Worm (Caenorhabditis elegans) whole organism, L1 larva: ENCODE data around the gene spl-3.
A peak's percentile ranks its signal among the peaks of the same experiment; 100 is the strongest.

Experiments used
- C04F5.9 ChIP-seq: sonication (generic microtip); optimal IDR thresholded peaks from 2 replicates; lab custom pipeline; 2016; ENCODE audit warnings: missing genetic modification characterization, missing compliant biosample characterization
- C16A3.4 ChIP-seq: fragments of 150-350 bp; optimal IDR thresholded peaks from 2 replicates; lab custom pipeline; 2014; ENCODE audit warnings: missing biosample characterization, missing genetic modification characterization
- F16B12.6 ChIP-seq: fragments of 150-350 bp; optimal IDR thresholded peaks from 2 replicates; lab custom pipeline; 2014; ENCODE audit warnings: missing biosample characterization, missing genetic modification characterization
- ama-1 ChIP-seq: fragments of 150-350 bp; optimal IDR thresholded peaks from 2 replicates; lab custom pipeline; 2014
- blmp-1 ChIP-seq: fragments of 150-350 bp; optimal IDR thresholded peaks from 2 replicates; lab custom pipeline; 2014; ENCODE audit warnings: missing biosample characterization, missing genetic modification characterization
- ceh-63 ChIP-seq: fragments of 200-800 bp; sonication (Bioruptor generic); optimal IDR thresholded peaks from 2 replicates; lab custom pipeline; 2018; ENCODE audit warnings: mild to moderate bottlenecking, missing genetic modification characterization, missing compliant biosample characterization
- ceh-82 ChIP-seq, 3 experiments: fragments of 150-350 bp in 1 of 3; sonication (generic microtip) in 2 of 3; optimal IDR thresholded peaks; 2 replicates each; lab custom pipeline; 2014 to 2017; ENCODE audit warnings: missing biosample characterization in 3 of 3, missing genetic modification characterization in 3 of 3
- dsc-1 ChIP-seq: sonication (generic microtip); optimal IDR thresholded peaks from 2 replicates; lab custom pipeline; 2016; ENCODE audit warnings: mild to moderate bottlenecking, missing genetic modification characterization, missing compliant biosample characterization
- elt-3 ChIP-seq, 6 experiments: fragments of 150-350 bp in 1 of 6; sonication (generic microtip); optimal IDR thresholded peaks; 2 replicates each; lab custom pipeline; 2017 to 2018; ENCODE audit warnings: missing biosample characterization in 6 of 6, missing genetic modification characterization in 6 of 6, inconsistent platforms in 1 of 6
- ets-5 ChIP-seq: fragments of 200-800 bp; sonication (Bioruptor generic); IDR thresholded peaks from 2 replicates; pipeline ENCODE4 v1.3.6; 2022; ENCODE audit warnings: missing genetic modification characterization, missing compliant biosample characterization
- fkh-4 ChIP-seq: sonication (generic microtip); optimal IDR thresholded peaks from 2 replicates; lab custom pipeline; 2016; ENCODE audit warnings: missing compliant biosample characterization, missing genetic modification characterization, borderline replicate concordance
- fos-1 ChIP-seq: fragments of 150-350 bp; optimal IDR thresholded peaks from 2 replicates; lab custom pipeline; 2014; ENCODE audit warnings: missing biosample characterization, missing genetic modification characterization
- grh-1 ChIP-seq: fragments of 200-800 bp; sonication (Bioruptor generic); IDR thresholded peaks from 2 replicates; pipeline ENCODE4 v1.3.6; 2022; ENCODE audit warnings: missing genetic modification reagents, missing genetic modification characterization, missing compliant biosample characterization
- hlh-17 ChIP-seq: fragments of 200-800 bp; sonication (Bioruptor generic); optimal IDR thresholded peaks from 2 replicates; lab custom pipeline; 2018; ENCODE audit warnings: missing genetic modification characterization, mild to moderate bottlenecking, missing compliant biosample characterization, moderate library complexity, borderline replicate concordance
- hlh-4 ChIP-seq: sonication (generic microtip); optimal IDR thresholded peaks from 2 replicates; lab custom pipeline; 2016; ENCODE audit warnings: mild to moderate bottlenecking, missing genetic modification characterization, missing compliant biosample characterization
- irx-1 ChIP-seq: sonication (generic microtip); optimal IDR thresholded peaks from 2 replicates; lab custom pipeline; 2016; ENCODE audit warnings: missing genetic modification characterization, missing compliant biosample characterization
- lin-13 ChIP-seq: fragments of 150-350 bp; optimal IDR thresholded peaks from 2 replicates; lab custom pipeline; 2014; ENCODE audit warnings: missing biosample characterization, missing genetic modification reagents, missing genetic modification characterization
- lin-14 ChIP-seq: fragments of 200-800 bp; sonication (Bioruptor generic); optimal IDR thresholded peaks from 2 replicates; lab custom pipeline; 2018; ENCODE audit warnings: mild to moderate bottlenecking, missing genetic modification characterization, moderate library complexity, missing compliant biosample characterization
- lin-35 ChIP-seq, 2 experiments: fragments of 150-350 bp; optimal IDR thresholded peaks; 2 replicates each; lab custom pipeline; 2014; ENCODE audit warnings: missing biosample characterization in 2 of 2, missing genetic modification characterization in 2 of 2, missing genetic modification reagents in 2 of 2
- lin-39 ChIP-seq: fragments of 150-350 bp; optimal IDR thresholded peaks from 2 replicates; lab custom pipeline; 2014; ENCODE audit warnings: missing biosample characterization, missing genetic modification reagents, missing genetic modification characterization
- mab-9 ChIP-seq: fragments of 200-800 bp; sonication (Bioruptor generic); IDR thresholded peaks from 2 replicates; pipeline ENCODE4 v1.3.6; 2022; ENCODE audit warnings: missing genetic modification reagents, missing genetic modification characterization, missing compliant biosample characterization
- mdl-1 ChIP-seq, 2 experiments: fragments of 150-350 bp; optimal IDR thresholded peaks; 2 replicates each; lab custom pipeline; 2014 to 2017; ENCODE audit warnings: missing biosample characterization in 2 of 2, missing genetic modification characterization in 2 of 2, inconsistent platforms in 1 of 2
- mef-2 ChIP-seq: fragments of 150-350 bp; optimal IDR thresholded peaks from 2 replicates; lab custom pipeline; 2014; ENCODE audit warnings: missing biosample characterization, missing genetic modification characterization
- mep-1 ChIP-seq: fragments of 150-350 bp; optimal IDR thresholded peaks from 2 replicates; lab custom pipeline; 2014; ENCODE audit warnings: missing biosample characterization, missing genetic modification characterization
- nhr-11 ChIP-seq: fragments of 150-350 bp; optimal IDR thresholded peaks from 2 replicates; lab custom pipeline; 2014; ENCODE audit warnings: missing biosample characterization, missing genetic modification characterization
- nhr-12 ChIP-seq: sonication (generic microtip); optimal IDR thresholded peaks from 2 replicates; lab custom pipeline; 2017; ENCODE audit warnings: missing biosample characterization, missing genetic modification characterization
- nhr-20 ChIP-seq: sonication (generic microtip); optimal IDR thresholded peaks from 2 replicates; lab custom pipeline; 2016; ENCODE audit warnings: mild to moderate bottlenecking, missing genetic modification characterization, missing compliant biosample characterization
- nhr-28 ChIP-seq: fragments of 150-350 bp; optimal IDR thresholded peaks from 2 replicates; lab custom pipeline; 2014; ENCODE audit warnings: missing biosample characterization, missing genetic modification characterization
- nhr-47 ChIP-seq: sonication (generic microtip); optimal IDR thresholded peaks from 2 replicates; lab custom pipeline; 2016; ENCODE audit warnings: mild to moderate bottlenecking, missing genetic modification characterization, moderate library complexity, missing compliant biosample characterization
- nhr-76 ChIP-seq: sonication (generic microtip); optimal IDR thresholded peaks from 2 replicates; lab custom pipeline; 2017; ENCODE audit warnings: missing biosample characterization, missing genetic modification characterization
- nhr-77 ChIP-seq: fragments of 150-350 bp; optimal IDR thresholded peaks from 2 replicates; lab custom pipeline; 2014; ENCODE audit warnings: missing biosample characterization, missing genetic modification characterization
- nhr-85 ChIP-seq: sonication (generic microtip); peaks from one replicate; lab custom pipeline; 2016; ENCODE audit warnings: missing genetic modification characterization, inconsistent platforms, missing compliant biosample characterization
- pqm-1 ChIP-seq: sonication (generic microtip); optimal IDR thresholded peaks from 3 replicates; lab custom pipeline; 2017; ENCODE audit warnings: missing biosample characterization, missing genetic modification characterization
- rnt-1 ChIP-seq: sonication (generic microtip); optimal IDR thresholded peaks from 2 replicates; lab custom pipeline; 2016; ENCODE audit warnings: mild to moderate bottlenecking, missing genetic modification characterization, moderate library complexity, missing compliant biosample characterization
- skn-1 ChIP-seq: fragments of 150-350 bp; optimal IDR thresholded peaks from 2 replicates; lab custom pipeline; 2014; ENCODE audit warnings: missing biosample characterization, missing genetic modification characterization
- snu-23 ChIP-seq: sonication (generic microtip); optimal IDR thresholded peaks from 2 replicates; lab custom pipeline; 2016; ENCODE audit warnings: missing genetic modification characterization, missing compliant biosample characterization
- sox-4 ChIP-seq: sonication (generic microtip); optimal IDR thresholded peaks from 2 replicates; lab custom pipeline; 2016; ENCODE audit warnings: missing genetic modification characterization, missing compliant biosample characterization
- sptf-1 ChIP-seq: fragments of 150-350 bp; optimal IDR thresholded peaks from 2 replicates; lab custom pipeline; 2014; ENCODE audit warnings: missing biosample characterization, missing genetic modification characterization
- sup-37 ChIP-seq: fragments of 200-800 bp; sonication (Bioruptor generic); optimal IDR thresholded peaks from 2 replicates; lab custom pipeline; 2018; ENCODE audit warnings: mild to moderate bottlenecking, missing genetic modification characterization, missing compliant biosample characterization
- swsn-7 ChIP-seq: sonication (generic microtip); optimal IDR thresholded peaks from 2 replicates; lab custom pipeline; 2016; ENCODE audit warnings: missing genetic modification characterization, missing compliant biosample characterization
- tbx-2 ChIP-seq: sonication (generic microtip); optimal IDR thresholded peaks from 2 replicates; lab custom pipeline; 2016; ENCODE audit warnings: missing genetic modification characterization, missing compliant biosample characterization
- unc-130 ChIP-seq: fragments of 150-350 bp; optimal IDR thresholded peaks from 2 replicates; lab custom pipeline; 2017; ENCODE audit warnings: missing biosample characterization, missing genetic modification characterization, inconsistent platforms
- unc-30 ChIP-seq: sonication (generic microtip); optimal IDR thresholded peaks from 2 replicates; lab custom pipeline; 2017; ENCODE audit warnings: missing biosample characterization, missing genetic modification characterization
- vab-15 ChIP-seq: sonication (generic microtip); optimal IDR thresholded peaks from 2 replicates; lab custom pipeline; 2017; ENCODE audit warnings: missing genotype, mild to moderate bottlenecking, missing genetic modification characterization, missing compliant biosample characterization
- xbp-1 ChIP-seq: sonication (generic microtip); optimal IDR thresholded peaks from 2 replicates; lab custom pipeline; 2016; ENCODE audit warnings: missing genetic modification characterization, missing compliant biosample characterization

Gene spl-3

DNA sequence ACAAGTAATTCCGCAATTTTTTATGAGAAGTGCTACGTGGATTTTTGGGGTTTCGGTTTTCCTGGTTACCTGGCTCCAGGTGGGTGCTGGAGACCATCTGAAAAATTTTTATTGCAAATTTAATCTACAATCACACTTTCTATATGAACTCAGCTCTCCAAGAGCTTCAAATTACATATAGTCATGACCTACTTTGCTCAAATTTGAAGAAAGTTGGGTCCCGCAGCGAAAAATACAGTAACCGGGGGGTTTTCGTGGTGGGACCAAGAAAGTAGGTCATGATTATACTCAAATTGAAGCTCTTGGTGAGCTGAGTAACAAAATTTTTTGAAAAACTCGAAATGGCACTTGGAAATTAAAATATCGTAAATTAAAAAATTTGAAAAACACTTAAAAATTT lies 32.5 kb upstream of the spl-3 start, which contains the start of gene ets-8:
ets-8 (minus strand) TSS at position 101 of the 400 bp plus-strand sequence.
- TF ChIP-seq vab-15 (tag; lab: Kevin White, UChicago) (no peak), dsc-1 (tag; lab: Kevin White, UChicago) (no peak), snu-23 (GFP tag; lab: Kevin White, UChicago) (no peak), nhr-28 (no peak), lin-35 (GFP tag; optimal IDR thresholded peaks at IDR 0.05; lab: Kevin White, UChicago) (no peak), grh-1 (no peak)

DNA sequence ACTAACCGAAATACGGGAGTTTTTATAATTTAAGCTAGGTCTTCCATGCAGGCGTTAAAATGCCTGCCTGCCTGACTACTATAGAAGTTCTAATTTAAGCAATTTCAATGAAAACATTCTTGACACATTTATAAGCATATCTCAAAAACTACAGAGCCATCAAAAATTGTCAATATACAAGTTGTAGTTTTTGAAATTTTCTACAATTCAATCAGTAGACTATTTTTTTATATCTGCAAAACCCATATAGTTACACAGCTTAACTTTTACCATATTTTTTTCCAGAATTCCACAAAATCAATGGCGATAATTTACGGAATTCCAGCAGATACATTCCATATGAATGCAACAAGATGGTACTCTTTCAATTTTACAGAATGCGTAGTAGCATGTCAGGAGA lies 29.7 kb upstream of the spl-3 start, which contains the start of gene C50A2.7:
C50A2.7 (plus strand) TSS at position 301 of the 400 bp plus-strand sequence.
- no peak for TF ChIP-seq pqm-1
- TF ChIP-seq nhr-77 (tag; lab: Kevin White, UChicago), result no peak
- no peak for TF ChIP-seq rnt-1
- TF ChIP-seq, all 84 proteins: peak for 0

DNA sequence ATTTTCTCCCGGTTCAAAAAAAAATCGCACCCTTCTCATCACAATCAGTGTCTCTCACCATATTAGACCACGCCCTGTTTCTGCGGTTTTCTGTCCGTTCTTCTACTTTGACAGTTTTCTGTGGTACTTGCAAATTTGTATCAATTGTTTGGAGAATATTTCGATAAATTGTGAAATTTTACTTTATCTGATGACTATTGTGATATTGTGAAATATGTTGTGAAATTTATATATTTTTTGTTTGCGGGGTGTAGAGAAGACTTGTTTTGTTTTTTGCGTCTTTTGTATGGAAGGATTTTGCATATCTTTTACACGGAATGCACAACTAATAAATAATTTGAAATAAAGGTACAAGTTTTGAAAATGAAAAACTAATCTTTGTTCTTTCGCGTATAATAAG lies 25.5 kb upstream of the spl-3 start:
- TF ChIP-seq skn-1 (tag; lab: Kevin White, UChicago), result peak; percentile 56
- no peak for TF ChIP-seq C04F5.9 (tag; lab: Kevin White, UChicago)

ce11 chrIV:1168311-1168965 lies 24.4 kb upstream of the spl-3 start:
- TF ChIP-seq rnt-1 (peak; percentile 70), fkh-4 (tag; lab: Kevin White, UChicago) (no peak), mep-1 (tag; lab: Kevin White, UChicago) (peak; percentile 39), nhr-77 (tag; lab: Kevin White, UChicago) (no peak), vab-15 (tag; lab: Kevin White, UChicago) (no peak), hlh-17 (no peak), elt-3 (tag; optimal IDR thresholded peaks at IDR 0.05; lab: Kevin White, UChicago) (no peak), C16A3.4 (tag; lab: Kevin White, UChicago) (no peak), unc-30 (tag; lab: Kevin White, UChicago) (no peak), sox-4 (tag; lab: Kevin White, UChicago) (no peak), irx-1 (tag; lab: Kevin White, UChicago) (peak; percentile 37), ceh-82 (tag; optimal IDR thresholded peaks at IDR 0.05; lab: Kevin White, UChicago) (peak; percentile 14 to 69 (median 30)), xbp-1 (tag; lab: Kevin White, UChicago) (peak; percentile 11), lin-13 (GFP tag; lab: Kevin White, UChicago) (no peak), dsc-1 (tag; lab: Kevin White, UChicago) (peak; percentile 75), nhr-12 (tag; lab: Kevin White, UChicago) (no peak), sptf-1 (tag; lab: Kevin White, UChicago) (no peak), lin-35 (GFP tag; optimal IDR thresholded peaks at IDR 0.05; lab: Kevin White, UChicago) (peak; percentile 22 to 54), ama-1 (lab: Kevin White, UChicago) (no peak), mef-2 (tag; lab: Kevin White, UChicago) (no peak), grh-1 (no peak), swsn-7 (peak; percentile 45), fos-1 (tag; lab: Kevin White, UChicago) (no peak), nhr-47 (tag; lab: Kevin White, UChicago) (peak; percentile 71), ceh-63 (GFP tag; lab: Kevin White, UChicago) (no peak), lin-14 (GFP tag; lab: Kevin White, UChicago) (peak; percentile 91), F16B12.6 (tag; lab: Kevin White, UChicago) (peak; percentile 6), nhr-11 (tag; lab: Kevin White, UChicago) (no peak), mdl-1 (tag; optimal IDR thresholded peaks at IDR 0.05; lab: Kevin White, UChicago) (peak in 1 of 2 experiments; percentile 82), nhr-85 (tag; lab: Kevin White, UChicago) (peak; percentile 83), tbx-2 (tag; lab: Kevin White, UChicago) (peak; percentile 38), nhr-28 (no peak), skn-1 (tag; lab: Kevin White, UChicago) (peak; percentile 39), nhr-76 (tag; lab: Kevin White, UChicago) (no peak), lin-39 (tag; lab: Kevin White, UChicago) (no peak), sup-37 (no peak), ets-5 (GFP tag; lab: Robert Waterston, UW) (no peak), unc-130 (no peak), blmp-1 (tag; lab: Kevin White, UChicago) (peak; percentile 68), hlh-4 (tag; lab: Kevin White, UChicago) (no peak), C04F5.9 (tag; lab: Kevin White, UChicago) (no peak), mab-9 (GFP tag; lab: Robert Waterston, UW) (peak; percentile 42; the same call in 1 of the 2 replicates), nhr-20 (tag; lab: Kevin White, UChicago) (peak; percentile 28)
